Fruit fly (Drosophila melanogaster) Kc167 (cell line): Measurements from ENCODE around the gene CG14442.

Experiments
- Myc ChIP-seq: fragments of >200 bp; optimal IDR thresholded peaks from 2 replicates; lab custom pipeline; 2017; ENCODE audit warnings: missing external identifiers
- Sin3A ChIP-seq: fragments of >200 bp; optimal IDR thresholded peaks from 2 replicates; lab custom pipeline; 2018; ENCODE audit warnings: missing external identifiers
- h ChIP-seq: fragments of >200 bp; optimal IDR thresholded peaks from 3 replicates; lab custom pipeline; 2018; ENCODE audit warnings: missing external identifiers
- insv ChIP-seq: fragments of >200 bp; optimal IDR thresholded peaks from 3 replicates; lab custom pipeline; 2018; ENCODE audit warnings: missing external identifiers
- psq ChIP-seq: fragments of >200 bp; optimal IDR thresholded peaks from 2 replicates; lab custom pipeline; 2017; ENCODE audit warnings: missing external identifiers
- ttk ChIP-seq: sonication (Bioruptor generic); optimal IDR thresholded peaks from 2 replicates; lab custom pipeline; 2017; ENCODE audit warnings: missing external identifiers

DNA sequence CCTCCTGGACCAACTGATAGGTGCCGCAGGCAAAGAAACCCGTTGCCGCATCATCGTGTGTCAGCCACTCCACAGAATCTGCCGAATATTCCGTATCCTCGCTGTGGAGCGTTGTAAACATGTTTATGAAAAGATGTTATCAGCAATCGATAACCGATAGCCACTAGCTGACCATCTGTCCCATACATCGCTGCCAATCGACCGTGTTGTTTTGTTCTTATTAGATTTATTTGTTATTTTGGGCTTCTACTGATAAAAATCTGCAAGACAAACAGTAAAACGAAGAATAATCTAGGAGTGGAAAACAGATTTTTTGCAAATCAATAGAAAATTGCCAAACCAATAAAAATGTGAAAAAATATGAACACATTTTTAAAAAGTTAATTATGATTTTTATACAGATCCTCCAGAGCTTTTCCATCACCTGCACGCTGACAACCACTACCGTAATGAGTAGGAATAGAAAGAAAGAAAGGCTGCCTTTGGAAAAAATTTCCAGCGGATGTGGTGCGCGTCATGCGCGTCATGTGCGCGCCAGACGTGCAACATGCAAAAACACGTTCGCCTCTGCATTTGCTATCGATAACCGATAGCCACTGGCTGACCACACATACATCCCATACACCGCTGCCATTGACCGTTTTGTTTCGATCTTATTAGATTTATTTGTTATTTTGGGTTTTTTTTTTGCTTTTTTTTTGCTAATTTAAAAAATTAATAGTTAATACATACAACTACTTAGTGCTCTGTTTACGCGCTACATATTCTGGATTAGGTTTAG is 6.0 kb downstream of the CG14442 start, which contains the start of gene CG3184:
- TF ChIP-seq ttk: no peak
- TF ChIP-seq psq: no peak
- TF ChIP-seq Myc (lab: Kevin White, UChicago): no peak
- TF ChIP-seq insv (lab: Kevin White, UChicago): no peak
- no peak for TF ChIP-seq Sin3A (lab: Kevin White, UChicago)
- no peak for TF ChIP-seq h
